Worm (Caenorhabditis elegans) whole organism, early embryonic: ENCODE data around the gene F28B1.2.

Experiments
- B0310.2 ChIP-seq: sonication (generic microtip); optimal IDR thresholded peaks from 2 replicates; lab custom pipeline; 2016; ENCODE audit warnings: mild to moderate bottlenecking, missing genetic modification characterization, missing compliant biosample characterization
- F13C5.2 ChIP-seq: sonication (generic microtip); optimal IDR thresholded peaks from 2 replicates; lab custom pipeline; 2017; ENCODE audit warnings: mild to moderate bottlenecking, missing genetic modification characterization, inconsistent platforms, missing compliant biosample characterization
- aly-1 ChIP-seq: sonication (generic microtip); optimal IDR thresholded peaks from 2 replicates; lab custom pipeline; 2016; ENCODE audit warnings: missing genetic modification characterization, missing compliant biosample characterization
- ama-1 ChIP-seq: fragments of 150-350 bp; optimal IDR thresholded peaks from 2 replicates; lab custom pipeline; 2014
- ceh-13 ChIP-seq: fragments of 200-800 bp; sonication (Bioruptor generic); optimal IDR thresholded peaks from 2 replicates; lab custom pipeline; 2018; ENCODE audit warnings: mild to moderate bottlenecking, missing genetic modification characterization, missing compliant biosample characterization
- ceh-36 ChIP-seq: sonication (generic microtip); optimal IDR thresholded peaks from 2 replicates; lab custom pipeline; 2016; ENCODE audit warnings: missing genetic modification characterization, inconsistent platforms, missing compliant biosample characterization
- ets-7 ChIP-seq: sonication (generic microtip); optimal IDR thresholded peaks from 2 replicates; lab custom pipeline; 2016; ENCODE audit warnings: missing genotype, missing genetic modification characterization, missing compliant biosample characterization
- flt-1 ChIP-seq: fragments of 200-800 bp; sonication (Bioruptor generic); IDR thresholded peaks from 2 replicates; pipeline ENCODE4 v1.3.6; 2022; ENCODE audit warnings: missing genetic modification characterization, missing compliant biosample characterization
- hmbx-1 ChIP-seq: sonication (generic microtip); optimal IDR thresholded peaks from 2 replicates; lab custom pipeline; 2016; ENCODE audit warnings: mild to moderate bottlenecking, missing genetic modification characterization, missing compliant biosample characterization
- hmg-4 ChIP-seq: fragments of 200-800 bp; sonication (Bioruptor generic); optimal IDR thresholded peaks from 2 replicates; lab custom pipeline; 2018; ENCODE audit warnings: mild to moderate bottlenecking, missing genetic modification characterization, missing compliant biosample characterization
- hnd-1 ChIP-seq: sonication (generic microtip); optimal IDR thresholded peaks from 2 replicates; lab custom pipeline; 2016; ENCODE audit warnings: missing genetic modification characterization, missing compliant biosample characterization
- pes-1 ChIP-seq: fragments of 200-800 bp; sonication (Bioruptor generic); IDR thresholded peaks from 2 replicates; pipeline ENCODE4 v1.3.6; 2022; ENCODE audit warnings: missing genetic modification reagents, missing genetic modification characterization, missing compliant biosample characterization
- scrt-1 ChIP-seq: fragments of 200-800 bp; sonication (Bioruptor generic); IDR thresholded peaks from 2 replicates; pipeline ENCODE4 v1.3.6; 2022; ENCODE audit warnings: missing genetic modification characterization, missing compliant biosample characterization
- sea-1 ChIP-seq: fragments of 200-800 bp; sonication (Bioruptor generic); conservative IDR thresholded peaks from 2 replicates; pipeline ENCODE4 v1.3.6; 2022; ENCODE audit warnings: missing genetic modification characterization, missing compliant biosample characterization
- tbx-11 ChIP-seq: fragments of 200-800 bp; sonication (Bioruptor generic); IDR thresholded peaks from 2 replicates; pipeline ENCODE4 v1.3.6; 2022; ENCODE audit warnings: missing genetic modification characterization, missing compliant biosample characterization
- tbx-37 ChIP-seq: fragments of 200-800 bp; sonication (Bioruptor generic); conservative IDR thresholded peaks from 2 replicates; pipeline ENCODE4 v1.3.6; 2022; ENCODE audit warnings: missing genetic modification reagents, missing genetic modification characterization, missing compliant biosample characterization
- tra-4 ChIP-seq: sonication (generic microtip); optimal IDR thresholded peaks from 2 replicates; lab custom pipeline; 2017; ENCODE audit warnings: missing genetic modification characterization, missing compliant biosample characterization

The F28B1.2 gene

ce11 chrV:17066634-17067033, 22.0 kb downstream of the F28B1.2 start:
- TF ChIP-seq tbx-11 = no peak
- no peak for TF ChIP-seq flt-1 (GFP tag; lab: Robert Waterston, UW)
- TF ChIP-seq hnd-1 (tag; lab: Kevin White, UChicago) = no peak
- no peak for TF ChIP-seq ets-7 (tag; lab: Kevin White, UChicago)
- no peak for TF ChIP-seq ama-1 (lab: Kevin White, UChicago)
- no peak for TF ChIP-seq aly-1
- no peak for TF ChIP-seq tra-4 (tag; lab: Kevin White, UChicago)
- TF ChIP-seq tbx-37 (GFP tag; lab: Robert Waterston, UW) = no peak

ce11 chrV:17068839-17069238, 24.2 kb downstream of the F28B1.2 start, which contains the start of gene T05E12.8:
Gene T05E12.8, plus strand, starts transcription at chrV:17069139.
- TF ChIP-seq pes-1 = no peak

DNA sequence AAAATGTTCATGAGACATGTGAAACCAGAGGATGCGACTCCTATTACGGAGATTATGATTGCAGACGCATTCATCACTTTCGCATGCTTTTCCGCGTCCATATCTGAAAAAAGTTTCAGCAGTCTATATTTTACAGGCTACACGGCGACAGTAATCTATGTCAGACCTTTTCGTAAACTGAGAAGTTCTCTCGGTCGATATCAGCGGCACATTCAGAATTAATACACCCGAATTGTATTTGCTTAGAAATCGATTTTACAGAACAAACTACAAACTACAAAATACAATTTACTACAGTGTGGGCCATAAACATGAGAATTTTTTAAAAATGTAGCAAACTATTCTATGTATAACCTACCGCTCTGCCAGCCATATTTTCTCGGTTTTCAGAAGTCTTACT, 27.0 kb downstream of the F28B1.2 start, which contains the start of gene srbc-14:
Gene srbc-14 (minus strand): TSS at position 101 of the 400 bp plus-strand sequence.
- TF ChIP-seq pes-1 (no peak), tra-4 (tag; lab: Kevin White, UChicago) (no peak), tbx-11 (no peak), ceh-13 (GFP tag; lab: Kevin White, UChicago) (no peak), flt-1 (GFP tag; lab: Robert Waterston, UW) (no peak), hmg-4 (GFP tag; lab: Kevin White, UChicago) (no peak), F13C5.2 (tag; lab: Kevin White, UChicago) (no peak), ama-1 (lab: Kevin White, UChicago) (no peak), hnd-1 (tag; lab: Kevin White, UChicago) (no peak), sea-1 (no peak)

- no peak for TF ChIP-seq B0310.2 (tag; lab: Kevin White, UChicago)
Observed at ce11 chrV:17075900-17076299, 31.3 kb downstream of the F28B1.2 start, which contains the start of gene str-125. Gene str-125, minus strand, starts transcription at chrV:17076000.

ce11 chrV:17077889-17078288, 33.3 kb downstream of the F28B1.2 start, which contains the start of gene T05E12.3:
Gene T05E12.3, minus strand, starts transcription at chrV:17077989.
- TF ChIP-seq hmbx-1 (tag; lab: Kevin White, UChicago) (no peak), F13C5.2 (tag; lab: Kevin White, UChicago) (no peak), aly-1 (no peak), sea-1 (no peak), ceh-13 (GFP tag; lab: Kevin White, UChicago) (no peak), ama-1 (lab: Kevin White, UChicago) (no peak), tra-4 (tag; lab: Kevin White, UChicago) (no peak), flt-1 (GFP tag; lab: Robert Waterston, UW) (no peak), tbx-37 (GFP tag; lab: Robert Waterston, UW) (no peak), tbx-11 (no peak), ceh-36 (tag; lab: Kevin White, UChicago) (no peak), ets-7 (tag; lab: Kevin White, UChicago) (no peak), hmg-4 (GFP tag; lab: Kevin White, UChicago) (no peak), pes-1 (no peak), B0310.2 (tag; lab: Kevin White, UChicago) (no peak), hnd-1 (tag; lab: Kevin White, UChicago) (no peak), scrt-1 (no peak)

DNA sequence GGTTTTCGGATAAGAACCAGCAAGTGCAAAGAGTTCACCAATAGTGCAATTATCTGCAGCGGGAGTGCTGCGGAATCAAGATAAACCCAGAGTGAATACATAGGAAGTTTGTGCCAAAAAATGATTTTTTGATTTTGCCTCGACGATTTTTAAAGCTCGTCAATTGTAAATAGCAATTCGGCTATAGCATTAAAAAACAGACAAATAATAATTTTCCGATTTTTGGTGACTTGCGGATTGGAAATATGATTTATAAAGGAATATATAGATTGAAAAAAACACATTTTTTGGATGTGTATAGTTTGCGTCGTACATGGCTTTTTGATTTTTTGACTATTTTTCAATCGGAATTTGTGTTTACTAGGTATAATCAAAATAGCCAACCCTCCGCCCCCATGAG, 35.2 kb downstream of the F28B1.2 start, which contains the start of gene srw-20:
Gene srw-20 (minus strand): TSS at position 101 of the 400 bp plus-strand sequence.
- no peak for TF ChIP-seq tra-4 (tag; lab: Kevin White, UChicago)
- TF ChIP-seq aly-1 = no peak
- no peak for TF ChIP-seq pes-1
- no peak for TF ChIP-seq ama-1 (lab: Kevin White, UChicago)
- TF ChIP-seq tbx-37 (GFP tag; lab: Robert Waterston, UW) = no peak
- TF ChIP-seq B0310.2 (tag; lab: Kevin White, UChicago) = no peak
- no peak for TF ChIP-seq flt-1 (GFP tag; lab: Robert Waterston, UW)
- no peak for TF ChIP-seq hnd-1 (tag; lab: Kevin White, UChicago)
- TF ChIP-seq sea-1 = no peak
- no peak for TF ChIP-seq hmbx-1 (tag; lab: Kevin White, UChicago)
- TF ChIP-seq ceh-13 (GFP tag; lab: Kevin White, UChicago) = no peak
- no peak for TF ChIP-seq hmg-4 (GFP tag; lab: Kevin White, UChicago)
- no peak for TF ChIP-seq F13C5.2 (tag; lab: Kevin White, UChicago)
- TF ChIP-seq scrt-1 = no peak
- TF ChIP-seq ets-7 (tag; lab: Kevin White, UChicago) = no peak
- no peak for TF ChIP-seq tbx-11
- TF ChIP-seq ceh-36 (tag; lab: Kevin White, UChicago) = no peak

- TF ChIP-seq hmg-4 (GFP tag; lab: Kevin White, UChicago) (no peak), B0310.2 (tag; lab: Kevin White, UChicago) (no peak), ama-1 (lab: Kevin White, UChicago) (no peak), tbx-37 (GFP tag; lab: Robert Waterston, UW) (no peak), hnd-1 (tag; lab: Kevin White, UChicago) (no peak)
Observed at ce11 chrV:17082718-17083117, 38.1 kb downstream of the F28B1.2 start, which contains the start of gene T05E12.9. Gene T05E12.9, minus strand, starts transcription at chrV:17082818.

ce11 chrV:17089342-17089741, 44.7 kb downstream of the F28B1.2 start, which contains the start of gene T05E12.6:
Gene T05E12.6, minus strand, starts transcription at chrV:17089442.
- no peak for TF ChIP-seq ceh-36 (tag; lab: Kevin White, UChicago)
- no peak for TF ChIP-seq sea-1
- TF ChIP-seq aly-1 = no peak
- no peak for TF ChIP-seq flt-1 (GFP tag; lab: Robert Waterston, UW)
- TF ChIP-seq tbx-11 = no peak
- no peak for TF ChIP-seq F13C5.2 (tag; lab: Kevin White, UChicago)
- TF ChIP-seq ceh-13 (GFP tag; lab: Kevin White, UChicago) = no peak
- TF ChIP-seq scrt-1 = no peak
- TF ChIP-seq B0310.2 (tag; lab: Kevin White, UChicago) = no peak
- TF ChIP-seq ama-1 (lab: Kevin White, UChicago) = no peak
- TF ChIP-seq tra-4 (tag; lab: Kevin White, UChicago) = no peak
- no peak for TF ChIP-seq hnd-1 (tag; lab: Kevin White, UChicago)
- no peak for TF ChIP-seq pes-1
- TF ChIP-seq hmbx-1 (tag; lab: Kevin White, UChicago) = no peak
- TF ChIP-seq hmg-4 (GFP tag; lab: Kevin White, UChicago) = no peak
- TF ChIP-seq ets-7 (tag; lab: Kevin White, UChicago) = no peak
